Fruit fly (Drosophila melanogaster) whole organism, wandering third instar larva: ENCODE data around the gene ex.

Experiments used
- Abd-B ChIP-seq: fragments of >200 bp; optimal IDR thresholded peaks from 2 replicates; lab custom pipeline; 2017; ENCODE audit warnings: missing biosample characterization, missing genetic modification characterization
- CG32264 ChIP-seq: fragments of 200-800 bp; sonication (Bioruptor generic); optimal IDR thresholded peaks from 2 replicates; lab custom pipeline; 2016; ENCODE audit warnings: missing biosample characterization, missing genetic modification characterization
- CG9705 ChIP-seq: fragments of 200-800 bp; sonication (Bioruptor generic); optimal IDR thresholded peaks from 2 replicates; lab custom pipeline; 2018; ENCODE audit warnings: missing biosample characterization, mild to moderate bottlenecking, missing genetic modification characterization
- CrebA ChIP-seq: fragments of 200-800 bp; sonication (Bioruptor generic); optimal IDR thresholded peaks from 2 replicates; lab custom pipeline; 2016; ENCODE audit warnings: missing biosample characterization, mild to moderate bottlenecking, missing genetic modification characterization, borderline replicate concordance
- Dfd ChIP-seq: fragments of >200 bp; optimal IDR thresholded peaks from 2 replicates; lab custom pipeline; 2017; ENCODE audit warnings: missing biosample characterization, missing genetic modification characterization
- Dif ChIP-seq: fragments of 200-275, 200-300 bp; sonication (Bioruptor generic); optimal IDR thresholded peaks from 2 replicates; lab custom pipeline; 2018; ENCODE audit warnings: missing biosample characterization, missing genetic modification characterization; ENCODE audit not compliant: partially characterized antibody
- GATAd ChIP-seq: sonication (Bioruptor generic); optimal IDR thresholded peaks from 2 replicates; lab custom pipeline; 2016; ENCODE audit warnings: missing biosample characterization, missing genetic modification characterization
- HLH106 ChIP-seq: fragments of 200-800 bp; optimal IDR thresholded peaks from 3 replicates; lab custom pipeline; 2019; ENCODE audit warnings: missing biosample characterization, mild to moderate bottlenecking, missing genetic modification characterization, moderate library complexity
- Hnf4 ChIP-seq: fragments of 200-800 bp; sonication (Bioruptor generic); optimal IDR thresholded peaks from 2 replicates; lab custom pipeline; 2016; ENCODE audit warnings: missing biosample characterization, mild to moderate bottlenecking, missing genetic modification characterization
- Hr78 ChIP-seq: fragments of >200 bp; optimal IDR thresholded peaks from 2 replicates; lab custom pipeline; 2017; ENCODE audit warnings: missing biosample characterization, missing genetic modification characterization
- Hr83 ChIP-seq: fragments of 200-300 bp; sonication (Bioruptor generic); optimal IDR thresholded peaks from 2 replicates; lab custom pipeline; 2016; ENCODE audit warnings: missing biosample characterization, mild to moderate bottlenecking, missing genetic modification characterization, moderate library complexity; ENCODE audit not compliant: poor library complexity, severe bottlenecking
- Jra ChIP-seq: sonication (Bioruptor generic); optimal IDR thresholded peaks from 2 replicates; lab custom pipeline; 2016; ENCODE audit warnings: missing biosample characterization, missing genetic modification characterization
- Mio ChIP-seq: sonication (Bioruptor generic); optimal IDR thresholded peaks from 2 replicates; lab custom pipeline; 2016; ENCODE audit warnings: missing biosample characterization, missing genetic modification characterization
- Myc ChIP-seq: fragments of >200 bp; optimal IDR thresholded peaks from 2 replicates; lab custom pipeline; 2017
- N ChIP-seq: fragments of >200 bp; optimal IDR thresholded peaks from 2 replicates; lab custom pipeline; 2018; ENCODE audit warnings: missing biosample characterization, missing external identifiers, missing genetic modification characterization
- OdsH ChIP-seq: fragments of 200-800 bp; sonication (Bioruptor generic); optimal IDR thresholded peaks from 2 replicates; lab custom pipeline; 2016; ENCODE audit warnings: missing biosample characterization, mild to moderate bottlenecking, missing genetic modification characterization
- Rel ChIP-seq, 2 experiments: fragments of 200-800 bp; sonication (Bioruptor generic) in 1 of 2; optimal IDR thresholded peaks; 2 replicates in 1 of 2; 3 replicates in 1 of 2; lab custom pipeline; 2016 to 2019; ENCODE audit warnings: mild to moderate bottlenecking in 2 of 2, missing biosample characterization in 2 of 2, missing genetic modification characterization in 2 of 2, moderate library complexity in 1 of 2
- Sp1 ChIP-seq: fragments of 200-800 bp; sonication (Bioruptor generic); optimal IDR thresholded peaks from 3 replicates; lab custom pipeline; 2019; ENCODE audit warnings: missing biosample characterization, mild to moderate bottlenecking, missing genetic modification characterization, moderate library complexity
- Vsx2 ChIP-seq: fragments of 200-300, 225-300 bp; sonication (Bioruptor generic); optimal IDR thresholded peaks from 2 replicates; lab custom pipeline; 2018; ENCODE audit warnings: missing biosample characterization, missing genetic modification characterization; ENCODE audit not compliant: partially characterized antibody
- br ChIP-seq: fragments of 200-800 bp; sonication (Bioruptor generic); optimal IDR thresholded peaks from 2 replicates; lab custom pipeline; 2016; ENCODE audit warnings: missing biosample characterization, missing genetic modification characterization
- brk ChIP-seq: fragments of 200-800 bp; sonication (Bioruptor generic); optimal IDR thresholded peaks from 2 replicates; lab custom pipeline; 2016; ENCODE audit warnings: missing biosample characterization, mild to moderate bottlenecking, missing genetic modification characterization
- dl ChIP-seq, 2 experiments: fragments of 175-275, 200-275 bp in 1 of 2; fragments of 200-275 bp in 1 of 2; sonication (Bioruptor generic); optimal IDR thresholded peaks; lab custom pipeline; 2018; ENCODE audit warnings: mild to moderate bottlenecking in 2 of 2, missing biosample characterization in 2 of 2, missing genetic modification characterization in 2 of 2, moderate library complexity in 2 of 2; ENCODE audit not compliant: partially characterized antibody in 2 of 2, insufficient read depth in 1 of 2
- dmrt93B ChIP-seq: fragments of 200-800 bp; sonication (Bioruptor generic); optimal IDR thresholded peaks from 2 replicates; lab custom pipeline; 2018; ENCODE audit warnings: missing biosample characterization, mild to moderate bottlenecking, missing genetic modification characterization
- dsf ChIP-seq: sonication (Bioruptor generic); optimal IDR thresholded peaks from 2 replicates; lab custom pipeline; 2016; ENCODE audit warnings: missing biosample characterization, missing genetic modification characterization, borderline replicate concordance
- ey ChIP-seq: fragments of 200-800 bp; sonication (Bioruptor generic); optimal IDR thresholded peaks from 2 replicates; lab custom pipeline; 2016; ENCODE audit warnings: missing biosample characterization, missing genetic modification characterization
- foxo ChIP-seq, 2 experiments: fragments of 200-800 bp; sonication (Bioruptor generic); optimal IDR thresholded peaks; 2 replicates in 1 of 2; 3 replicates in 1 of 2; lab custom pipeline; 2016 to 2017; ENCODE audit warnings: missing biosample characterization in 2 of 2, missing genetic modification characterization in 2 of 2
- fru ChIP-seq: fragments of 200-800 bp; sonication (Bioruptor generic); optimal IDR thresholded peaks from 3 replicates; lab custom pipeline; 2016; ENCODE audit warnings: missing biosample characterization, mild to moderate bottlenecking, missing genetic modification characterization
- h ChIP-seq: fragments of 200-800 bp; sonication (Bioruptor generic); optimal IDR thresholded peaks from 3 replicates; lab custom pipeline; 2016; ENCODE audit warnings: missing biosample characterization, mild to moderate bottlenecking, missing genetic modification characterization
- jim ChIP-seq: fragments of 175-275, 200-325 bp; sonication (Bioruptor generic); optimal IDR thresholded peaks from 2 replicates; lab custom pipeline; 2016; ENCODE audit warnings: missing biosample characterization, mild to moderate bottlenecking, missing genetic modification characterization
- lola ChIP-seq: fragments of >200 bp; optimal IDR thresholded peaks from 2 replicates; lab custom pipeline; 2017; ENCODE audit warnings: missing biosample characterization, missing genetic modification characterization
- pan ChIP-seq: fragments of >200 bp; optimal IDR thresholded peaks from 2 replicates; lab custom pipeline; 2017
- psq ChIP-seq: fragments of 200-800 bp; sonication (Bioruptor generic); optimal IDR thresholded peaks from 3 replicates; lab custom pipeline; 2017; ENCODE audit warnings: missing biosample characterization, mild to moderate bottlenecking, missing genetic modification characterization, moderate library complexity
- rgr ChIP-seq: fragments of 200-800 bp; sonication (Bioruptor generic); optimal IDR thresholded peaks from 3 replicates; lab custom pipeline; 2016; ENCODE audit warnings: missing biosample characterization, mild to moderate bottlenecking, missing genetic modification characterization
- sage ChIP-seq: fragments of 200-800 bp; sonication (Bioruptor generic); optimal IDR thresholded peaks from 2 replicates; lab custom pipeline; 2016; ENCODE audit warnings: missing biosample characterization, mild to moderate bottlenecking, missing genetic modification characterization
- sv ChIP-seq: fragments of 200-800 bp; sonication (Bioruptor generic); optimal IDR thresholded peaks from 3 replicates; lab custom pipeline; 2016; ENCODE audit warnings: missing biosample characterization, missing genetic modification characterization
- tai ChIP-seq: sonication (Bioruptor generic); optimal IDR thresholded peaks from 2 replicates; lab custom pipeline; 2016; ENCODE audit warnings: missing biosample characterization, missing genetic modification characterization
- usp ChIP-seq: fragments of >200 bp; optimal IDR thresholded peaks from 2 replicates; lab custom pipeline; 2017; ENCODE audit warnings: missing biosample characterization, missing genetic modification characterization
- woc ChIP-seq: sonication (Bioruptor generic); optimal IDR thresholded peaks from 2 replicates; lab custom pipeline; 2016; ENCODE audit warnings: missing biosample characterization, mild to moderate bottlenecking, missing genetic modification characterization

Gene ex

DNA sequence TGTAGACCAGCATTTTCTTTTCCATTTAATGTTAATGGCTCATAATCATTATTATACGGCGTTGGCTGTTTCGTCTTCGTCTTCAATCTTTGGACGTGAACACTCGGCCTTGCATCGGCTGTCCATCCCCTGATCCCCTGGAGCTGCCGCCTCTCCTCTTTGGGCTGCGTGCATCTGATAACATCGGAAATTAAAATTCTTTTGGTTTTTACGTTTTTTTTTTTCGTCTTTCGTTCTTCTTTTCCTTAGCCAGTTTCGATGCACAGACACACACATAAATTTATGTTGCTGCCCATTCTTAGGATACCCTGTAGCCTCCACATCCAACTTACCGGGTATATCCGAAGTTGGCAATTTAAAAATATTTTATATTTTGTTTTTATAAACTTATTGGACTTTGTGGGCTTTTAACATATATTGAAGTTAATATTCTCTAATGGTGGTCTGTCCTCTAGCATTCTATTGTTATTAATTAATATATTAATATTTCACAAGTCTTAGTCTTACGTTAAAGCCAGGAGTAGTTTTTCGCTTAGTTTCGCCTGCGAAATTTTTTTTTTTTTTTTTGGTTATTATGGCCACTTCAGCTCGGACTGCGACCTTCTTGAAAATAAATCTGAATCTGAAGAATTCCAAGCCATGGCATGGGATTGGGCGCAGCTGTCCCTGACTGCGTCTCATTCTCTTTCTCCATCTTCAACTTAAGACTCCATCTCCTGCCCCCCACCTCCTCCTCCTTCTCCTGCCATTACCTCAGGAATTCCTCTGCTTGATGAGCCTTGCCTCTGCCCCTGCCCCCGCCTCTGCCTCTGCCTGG is 9.8 kb downstream of the ex start:
- TF ChIP-seq pan (lab: Kevin White, UChicago) (no peak), brk (GFP tag; lab: Kevin White, UChicago) (peak; percentile 80), Abd-B (GFP tag; lab: Kevin White, UChicago) (no peak), Hr78 (GFP tag; lab: Kevin White, UChicago) (no peak), lola (no peak), Mio (GFP tag; lab: Kevin White, UChicago) (no peak), Vsx2 (no peak), Myc (lab: Kevin White, UChicago) (no peak), psq (GFP tag; lab: Kevin White, UChicago) (peak; percentile 93), Rel (GFP tag; optimal IDR thresholded peaks at IDR 0.05; lab: Kevin White, UChicago) (peak; percentile 55), Rel (tag; optimal IDR thresholded peaks at IDR 0.05; lab: Kevin White, UChicago) (peak; percentile 36), foxo (GFP tag; optimal IDR thresholded peaks at IDR 0.05; lab: Kevin White, UChicago) (peak in 1 of 2 experiments; percentile 93), br (GFP tag; lab: Kevin White, UChicago) (peak; percentile 63), sage (GFP tag; lab: Kevin White, UChicago) (peak; percentile 78), Hnf4 (GFP tag; lab: Kevin White, UChicago) (peak; percentile 45), woc (GFP tag; lab: Kevin White, UChicago) (peak; percentile 72), sv (no peak), Sp1 (GFP tag; lab: Kevin White, UChicago) (peak; percentile 94), dmrt93B (GFP tag; lab: Kevin White, UChicago) (peak; percentile 83), usp (GFP tag; lab: Kevin White, UChicago) (no peak), GATAd (GFP tag; lab: Kevin White, UChicago) (no peak), ey (peak; percentile 75), Dfd (GFP tag; lab: Kevin White, UChicago) (no peak), CrebA (GFP tag; lab: Kevin White, UChicago) (no peak), dsf (GFP tag; lab: Kevin White, UChicago) (peak; percentile 28), jim (no peak), Jra (GFP tag; lab: Kevin White, UChicago) (peak; percentile 4), CG9705 (GFP tag; lab: Kevin White, UChicago) (peak; percentile 39), Dif (GFP tag; lab: Kevin White, UChicago) (no peak), h (peak; percentile 87), Hr83 (GFP tag; lab: Kevin White, UChicago) (peak; percentile 22), CG32264 (GFP tag; lab: Kevin White, UChicago) (no peak), N (GFP tag; lab: Kevin White, UChicago) (no peak), fru (peak; percentile 90), HLH106 (tag; lab: Kevin White, UChicago) (peak; percentile 91), OdsH (GFP tag; lab: Kevin White, UChicago) (peak; percentile 93), tai (no peak), rgr (peak; percentile 86), dl (GFP tag; optimal IDR thresholded peaks at IDR 0.05; lab: Kevin White, UChicago; ENCODE audit: insufficient read depth in 1 of 2, partially characterized antibody in 2 of 2) (no peak)
- TF ChIP-seq, all 38 proteins: peak for 20

DNA sequence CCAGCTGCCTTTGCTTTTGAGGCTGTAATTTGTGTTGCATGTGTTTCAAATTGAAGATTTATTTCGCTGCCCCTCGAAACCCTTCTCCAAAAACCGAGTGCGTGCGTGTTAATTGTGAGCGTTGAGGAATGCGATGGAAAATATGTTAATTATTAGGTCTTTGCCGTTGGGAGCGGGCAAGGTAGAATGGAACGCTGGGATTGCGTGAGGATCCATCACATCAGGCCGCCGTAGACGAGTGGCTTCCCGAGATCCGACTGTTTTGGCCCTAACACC is 10.4 kb downstream of the ex start:
- TF ChIP-seq sage (GFP tag; lab: Kevin White, UChicago) (no peak), Vsx2 (no peak), OdsH (GFP tag; lab: Kevin White, UChicago) (no peak), CG32264 (GFP tag; lab: Kevin White, UChicago) (no peak), psq (GFP tag; lab: Kevin White, UChicago) (no peak), Dif (GFP tag; lab: Kevin White, UChicago) (no peak), Hr83 (GFP tag; lab: Kevin White, UChicago) (no peak), Rel (GFP tag; optimal IDR thresholded peaks at IDR 0.05; lab: Kevin White, UChicago) (no peak), Rel (tag; optimal IDR thresholded peaks at IDR 0.05; lab: Kevin White, UChicago) (no peak), Myc (lab: Kevin White, UChicago) (no peak), Hr78 (GFP tag; lab: Kevin White, UChicago) (no peak), dl (GFP tag; optimal IDR thresholded peaks at IDR 0.05; lab: Kevin White, UChicago; ENCODE audit: insufficient read depth in 1 of 2, partially characterized antibody in 2 of 2) (no peak)
